Worm (Caenorhabditis elegans) whole organism, early embryonic: ENCODE measurements around the gene C04A11.2.

Source experiments
- ama-1 ChIP-seq: fragments of 150-350 bp; optimal IDR thresholded peaks from 2 replicates; lab custom pipeline; 2014
- ets-7 ChIP-seq: sonication (generic microtip); optimal IDR thresholded peaks from 2 replicates; lab custom pipeline; 2016; ENCODE audit warnings: missing genotype, missing genetic modification characterization, missing compliant biosample characterization
- flt-1 ChIP-seq: fragments of 200-800 bp; sonication (Bioruptor generic); IDR thresholded peaks from 2 replicates; pipeline ENCODE4 v1.3.6; 2022; ENCODE audit warnings: missing genetic modification characterization, missing compliant biosample characterization

ce11 chrX:13685725-13686124, 17.1 kb upstream of the C04A11.2 start:
- TF ChIP-seq ama-1 (lab: Kevin White, UChicago) (no peak), flt-1 (GFP tag; lab: Robert Waterston, UW) (no peak), ets-7 (tag; lab: Kevin White, UChicago) (no peak)
